Worm (Caenorhabditis elegans): ENCODE data around the gene F20C5.7.
"Not testable (repeated sequence)": the region's sequence is repeated elsewhere in the genome, so short reads cannot be mapped to it uniquely, and the experiment has no call there.

Gene F20C5.7

ce11 chrIV:8745591-8746302, at the start of gene F20C5.7, which contains the start of gene parg-1:
Gene F20C5.7 (minus strand): TSS chrIV:8745691.
Gene parg-1 (plus strand): TSS chrIV:8746252.
- TF ChIP-seq tbx-11 (GFP tag; IDR thresholded peaks at IDR 0.05), result no peak

- TF ChIP-seq aly-1 (tag; optimal IDR thresholded peaks at IDR 0.05) (no peak), B0310.2 (tag; optimal IDR thresholded peaks at IDR 0.05) (no peak), hmg-4 (GFP tag; optimal IDR thresholded peaks at IDR 0.05) (no peak), ceh-36 (tag; optimal IDR thresholded peaks at IDR 0.05) (no peak), hmbx-1 (tag; optimal IDR thresholded peaks at IDR 0.05) (no peak)
These were observed 49.6 kb upstream of the F20C5.7 start for ce11 chrIV:8794895-8795665.

ce11 chrIV:8793223-8793622, 47.7 kb upstream of the F20C5.7 start:
- no peak for TF ChIP-seq flt-1 (GFP tag; IDR thresholded peaks at IDR 0.05)
- TF ChIP-seq hmg-4 (GFP tag; optimal IDR thresholded peaks at IDR 0.05), result no peak
- no peak for TF ChIP-seq tbx-37 (GFP tag; conservative IDR thresholded peaks at IDR 0.05)
- TF ChIP-seq hnd-1 (tag; optimal IDR thresholded peaks at IDR 0.05), result no peak
- no peak for TF ChIP-seq tra-4 (tag; optimal IDR thresholded peaks at IDR 0.05)
- TF ChIP-seq scrt-1 (GFP tag; IDR thresholded peaks at IDR 0.05), result no peak
- TF ChIP-seq sea-1 (GFP tag; conservative IDR thresholded peaks at IDR 0.05), result no peak
- no peak for TF ChIP-seq hmbx-1 (tag; optimal IDR thresholded peaks at IDR 0.05)
- no peak for TF ChIP-seq tbx-11 (GFP tag; IDR thresholded peaks at IDR 0.05)
- TF ChIP-seq F13C5.2 (tag; optimal IDR thresholded peaks at IDR 0.05), result no peak
- no peak for TF ChIP-seq ama-1 (optimal IDR thresholded peaks at IDR 0.05)
- TF ChIP-seq B0310.2 (tag; optimal IDR thresholded peaks at IDR 0.05), result no peak
- no peak for TF ChIP-seq aly-1 (tag; optimal IDR thresholded peaks at IDR 0.05)
- TF ChIP-seq ceh-13 (GFP tag; optimal IDR thresholded peaks at IDR 0.05), result no peak
- no peak for TF ChIP-seq ets-7 (tag; optimal IDR thresholded peaks at IDR 0.05)
- TF ChIP-seq ceh-36 (tag; optimal IDR thresholded peaks at IDR 0.05), result no peak
- TF ChIP-seq pes-1 (GFP tag; IDR thresholded peaks at IDR 0.05), result no peak

- TF ChIP-seq ama-1 (optimal IDR thresholded peaks at IDR 0.05) (no peak), ceh-13 (GFP tag; optimal IDR thresholded peaks at IDR 0.05) (no peak), ceh-36 (tag; optimal IDR thresholded peaks at IDR 0.05) (no peak), scrt-1 (GFP tag; IDR thresholded peaks at IDR 0.05) (no peak), hmg-4 (GFP tag; optimal IDR thresholded peaks at IDR 0.05) (no peak), tra-4 (tag; optimal IDR thresholded peaks at IDR 0.05) (no peak), tbx-37 (GFP tag; conservative IDR thresholded peaks at IDR 0.05) (no peak), F13C5.2 (tag; optimal IDR thresholded peaks at IDR 0.05) (no peak), ets-7 (tag; optimal IDR thresholded peaks at IDR 0.05) (no peak), pes-1 (GFP tag; IDR thresholded peaks at IDR 0.05) (no peak), hmbx-1 (tag; optimal IDR thresholded peaks at IDR 0.05) (no peak), hnd-1 (tag; optimal IDR thresholded peaks at IDR 0.05) (no peak), flt-1 (GFP tag; IDR thresholded peaks at IDR 0.05) (no peak), tbx-11 (GFP tag; IDR thresholded peaks at IDR 0.05) (no peak), B0310.2 (tag; optimal IDR thresholded peaks at IDR 0.05) (no peak), sea-1 (GFP tag; conservative IDR thresholded peaks at IDR 0.05) (no peak), aly-1 (tag; optimal IDR thresholded peaks at IDR 0.05) (no peak)
These were observed 47.3 kb upstream of the F20C5.7 start, which contains the start of gene C33D9.3 for ce11 chrIV:8792808-8793207. Gene C33D9.3 (minus strand): TSS chrIV:8792908.

- TF ChIP-seq ets-7 (tag; optimal IDR thresholded peaks at IDR 0.05), result no peak
- TF ChIP-seq tbx-11 (GFP tag; IDR thresholded peaks at IDR 0.05), result no peak
- TF ChIP-seq tbx-37 (GFP tag; conservative IDR thresholded peaks at IDR 0.05), result no peak
- no peak for TF ChIP-seq tra-4 (tag; optimal IDR thresholded peaks at IDR 0.05)
- TF ChIP-seq B0310.2 (tag; optimal IDR thresholded peaks at IDR 0.05), result no peak
- TF ChIP-seq F13C5.2 (tag; optimal IDR thresholded peaks at IDR 0.05), result no peak
- no peak for TF ChIP-seq ceh-13 (GFP tag; optimal IDR thresholded peaks at IDR 0.05)
- TF ChIP-seq hmbx-1 (tag; optimal IDR thresholded peaks at IDR 0.05), result no peak
- no peak for TF ChIP-seq aly-1 (tag; optimal IDR thresholded peaks at IDR 0.05)
- no peak for TF ChIP-seq pes-1 (GFP tag; IDR thresholded peaks at IDR 0.05)
- no peak for TF ChIP-seq ceh-36 (tag; optimal IDR thresholded peaks at IDR 0.05)
- TF ChIP-seq flt-1 (GFP tag; IDR thresholded peaks at IDR 0.05), result no peak
- TF ChIP-seq hmg-4 (GFP tag; optimal IDR thresholded peaks at IDR 0.05), result no peak
- TF ChIP-seq ama-1 (optimal IDR thresholded peaks at IDR 0.05), result no peak
- TF ChIP-seq hnd-1 (tag; optimal IDR thresholded peaks at IDR 0.05), result no peak
- no peak for TF ChIP-seq scrt-1 (GFP tag; IDR thresholded peaks at IDR 0.05)
- no peak for TF ChIP-seq sea-1 (GFP tag; conservative IDR thresholded peaks at IDR 0.05)
These were observed 44.7 kb upstream of the F20C5.7 start, which contains the start of gene sru-35 for ce11 chrIV:8790144-8790543. Gene sru-35 (minus strand): TSS chrIV:8790244.

ce11 chrIV:8788048-8788447, 42.6 kb upstream of the F20C5.7 start, which contains the start of gene C33D9.10:
Gene C33D9.10 (minus strand): TSS chrIV:8788148.
- not testable (repeated sequence) for TF ChIP-seq ceh-36 (tag; optimal IDR thresholded peaks at IDR 0.05); hnd-1 (tag; optimal IDR thresholded peaks at IDR 0.05); flt-1 (GFP tag; IDR thresholded peaks at IDR 0.05)

- TF ChIP-seq tbx-11 (GFP tag; IDR thresholded peaks at IDR 0.05) (no peak), ceh-36 (tag; optimal IDR thresholded peaks at IDR 0.05) (no peak), F13C5.2 (tag; optimal IDR thresholded peaks at IDR 0.05) (no peak), ets-7 (tag; optimal IDR thresholded peaks at IDR 0.05) (no peak), hmbx-1 (tag; optimal IDR thresholded peaks at IDR 0.05) (no peak), tra-4 (tag; optimal IDR thresholded peaks at IDR 0.05) (no peak), hnd-1 (tag; optimal IDR thresholded peaks at IDR 0.05) (no peak), flt-1 (GFP tag; IDR thresholded peaks at IDR 0.05) (no peak), aly-1 (tag; optimal IDR thresholded peaks at IDR 0.05) (no peak), pes-1 (GFP tag; IDR thresholded peaks at IDR 0.05) (no peak), scrt-1 (GFP tag; IDR thresholded peaks at IDR 0.05) (no peak), ama-1 (optimal IDR thresholded peaks at IDR 0.05) (no peak), B0310.2 (tag; optimal IDR thresholded peaks at IDR 0.05) (no peak), sea-1 (GFP tag; conservative IDR thresholded peaks at IDR 0.05) (no peak), ceh-13 (GFP tag; optimal IDR thresholded peaks at IDR 0.05) (no peak), tbx-37 (GFP tag; conservative IDR thresholded peaks at IDR 0.05) (no peak), hmg-4 (GFP tag; optimal IDR thresholded peaks at IDR 0.05) (no peak)
These were observed 41.2 kb upstream of the F20C5.7 start, which contains the start of gene C33D9.8 for ce11 chrIV:8786654-8787053. Gene C33D9.8 (minus strand): TSS chrIV:8786752.

Data from whole organism, early embryonic.